Worm (Caenorhabditis elegans): ENCODE measurements around the gene F56A8.4.

The F56A8.4 gene

DNA sequence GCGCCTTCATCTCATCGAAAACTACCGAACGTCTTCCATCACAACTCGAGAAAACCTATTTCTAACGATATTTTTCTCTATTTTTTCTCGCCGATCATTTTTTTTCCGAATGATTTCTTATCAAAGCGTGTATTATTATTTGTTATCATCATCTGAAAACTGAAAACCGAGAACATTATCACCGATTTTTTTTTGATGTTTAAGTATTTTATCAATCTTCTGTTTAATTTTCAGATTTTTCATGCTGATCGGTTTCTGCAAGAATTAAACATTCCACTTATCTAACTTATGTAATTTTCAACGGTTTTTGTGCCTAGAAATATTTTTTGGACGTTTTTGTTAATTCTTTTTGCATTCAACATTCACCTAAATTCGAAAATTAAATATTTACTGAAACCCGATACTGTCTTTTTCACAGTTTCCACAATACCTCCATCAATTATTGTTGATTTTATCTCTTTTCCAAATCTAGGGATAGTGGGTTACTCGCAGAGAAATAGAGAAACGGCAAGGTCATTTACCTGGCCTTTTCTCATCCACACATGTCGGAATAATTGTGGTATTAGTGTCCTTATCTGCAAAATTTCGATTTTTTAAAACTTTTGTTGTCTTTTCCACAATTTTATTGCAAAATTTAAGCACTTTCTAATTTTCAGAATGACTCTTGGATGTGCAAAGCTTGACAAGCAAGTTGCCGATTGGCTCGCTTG lies 35.8 kb downstream of the F56A8.4 start, which contains the start of gene pgm-2:
TSS of gene pgm-2 (plus strand) at position 657 of the 710 bp plus-strand sequence.
- TF ChIP-seq egl-13 (tag; optimal IDR thresholded peaks at IDR 0.05) (no peak), hlh-17 (GFP tag; optimal IDR thresholded peaks at IDR 0.05; ENCODE audit: borderline replicate concordance) (no peak), mab-9 (GFP tag; IDR thresholded peaks at IDR 0.05) (no peak), ceh-82 (tag; optimal IDR thresholded peaks at IDR 0.05) (no peak), ztf-4 (tag; optimal IDR thresholded peaks at IDR 0.05) (no peak), F16B12.6 (tag; optimal IDR thresholded peaks at IDR 0.05) (no peak), nhr-90 (tag; optimal IDR thresholded peaks at IDR 0.05; ENCODE audit: poor library complexity) (peak; percentile 22), nhr-20 (tag; optimal IDR thresholded peaks at IDR 0.05) (no peak), nhr-85 (tag) (peak; percentile 76), zip-4 (GFP tag; optimal IDR thresholded peaks at IDR 0.05) (no peak), egl-27 (tag; optimal IDR thresholded peaks at IDR 0.05) (no peak), C34B4.2 (tag; optimal IDR thresholded peaks at IDR 0.05) (no peak), sptf-1 (tag; optimal IDR thresholded peaks at IDR 0.05) (no peak), isw-1 (GFP tag; IDR thresholded peaks at IDR 0.05) (no peak), nhr-19 (GFP tag; conservative IDR thresholded peaks at IDR 0.05) (no peak), hpl-2 (GFP tag; optimal IDR thresholded peaks at IDR 0.05) (no peak), lin-39 (tag; optimal IDR thresholded peaks at IDR 0.05) (no peak), nhr-76 (tag; optimal IDR thresholded peaks at IDR 0.05) (no peak), nhr-71 (tag; optimal IDR thresholded peaks at IDR 0.05) (no peak), lin-35 (GFP tag; optimal IDR thresholded peaks at IDR 0.05) (no peak), unc-30 (tag; optimal IDR thresholded peaks at IDR 0.05) (no peak), dpl-1 (GFP tag; optimal IDR thresholded peaks at IDR 0.05) (peak in 1 of 3 experiments; percentile 2), dsc-1 (tag; optimal IDR thresholded peaks at IDR 0.05) (no peak), ceh-63 (GFP tag; optimal IDR thresholded peaks at IDR 0.05) (no peak), unc-86 (tag; optimal IDR thresholded peaks at IDR 0.05) (no peak), ets-5 (GFP tag; IDR thresholded peaks at IDR 0.05) (no peak), fkh-10 (GFP tag; optimal IDR thresholded peaks at IDR 0.05) (no peak), tlp-1 (tag; optimal IDR thresholded peaks at IDR 0.05) (no peak), efl-1 (optimal IDR thresholded peaks at IDR 0.05) (peak in 1 of 2 experiments; percentile 19), efl-1 (GFP tag; optimal IDR thresholded peaks at IDR 0.05 in 1 of 2) (peak in 1 of 2 experiments; percentile 83), snu-23 (GFP tag; optimal IDR thresholded peaks at IDR 0.05) (peak; percentile 36), nhr-237 (tag; optimal IDR thresholded peaks at IDR 0.05) (no peak), fos-1 (tag; optimal IDR thresholded peaks at IDR 0.05) (no peak), alr-1 (tag; optimal IDR thresholded peaks at IDR 0.05; ENCODE audit: borderline replicate concordance) (no peak), blmp-1 (tag; optimal IDR thresholded peaks at IDR 0.05) (peak; percentile 61), swsn-7 (tag; optimal IDR thresholded peaks at IDR 0.05) (no peak), mef-2 (tag; optimal IDR thresholded peaks at IDR 0.05) (no peak), lin-15B (tag; optimal IDR thresholded peaks at IDR 0.05) (no peak), rnt-1 (tag; optimal IDR thresholded peaks at IDR 0.05) (peak; percentile 9), sox-4 (tag; optimal IDR thresholded peaks at IDR 0.05) (no peak), ztf-11 (tag; optimal IDR thresholded peaks at IDR 0.05) (no peak), lsy-2 (tag; optimal IDR thresholded peaks at IDR 0.05) (peak in 1 of 2 experiments; percentile 34), mdl-1 (tag; optimal IDR thresholded peaks at IDR 0.05) (no peak), fkh-4 (tag; optimal IDR thresholded peaks at IDR 0.05; ENCODE audit: borderline replicate concordance) (no peak), Y116A8C.19 (tag; optimal IDR thresholded peaks at IDR 0.05; ENCODE audit: borderline replicate concordance) (no peak), ama-1 (optimal IDR thresholded peaks at IDR 0.05) (no peak), elt-3 (tag; optimal IDR thresholded peaks at IDR 0.05) (peak in 1 of 6 experiments; percentile 20), ceh-8 (GFP tag; optimal IDR thresholded peaks at IDR 0.05) (no peak), sup-37 (GFP tag; optimal IDR thresholded peaks at IDR 0.05) (no peak), lir-3 (tag; optimal IDR thresholded peaks at IDR 0.05; ENCODE audit: poor library complexity) (no peak), lin-14 (GFP tag; optimal IDR thresholded peaks at IDR 0.05) (no peak), fkh-8 (tag; optimal IDR thresholded peaks at IDR 0.05) (no peak)
